Worm (Caenorhabditis elegans) whole organism, L4 larva: ENCODE results near the gene syd-2.

ENCODE experiments used
- ZK337.2 ChIP-seq: fragments of 200-800 bp; sonication (Bioruptor generic); IDR thresholded peaks from 2 replicates; pipeline ENCODE4 v1.3.6; 2022; ENCODE audit warnings: missing genetic modification reagents, missing genetic modification characterization, missing compliant biosample characterization
- ama-1 ChIP-seq: fragments of 150-350 bp; optimal IDR thresholded peaks from 2 replicates; lab custom pipeline; 2014; ENCODE audit warnings: inconsistent platforms, mixed read lengths
- ceh-82 ChIP-seq: sonication (generic microtip); optimal IDR thresholded peaks from 2 replicates; lab custom pipeline; 2017; ENCODE audit warnings: missing biosample characterization, missing genetic modification characterization
- nhr-25 ChIP-seq: sonication (generic microtip); optimal IDR thresholded peaks from 2 replicates; lab custom pipeline; 2017; ENCODE audit warnings: missing genetic modification characterization, mild to moderate bottlenecking, missing compliant biosample characterization, antibody characterized with exemption, moderate library complexity, borderline replicate concordance; ENCODE audit not compliant: insufficient read depth
- snpc-4 ChIP-seq: fragments of 150-350 bp; optimal IDR thresholded peaks from 2 replicates; lab custom pipeline; 2014; ENCODE audit warnings: missing biosample characterization, missing genetic modification characterization
- spr-1 ChIP-seq: sonication (generic microtip); optimal IDR thresholded peaks from 2 replicates; lab custom pipeline; 2016; ENCODE audit warnings: mild to moderate bottlenecking, missing genetic modification characterization, missing compliant biosample characterization
- unc-62 ChIP-seq, 3 experiments: fragments of 150-350 bp in 1 of 3; sonication (generic microtip); optimal IDR thresholded peaks in 2 of 3; peaks in 1 of 3; 1 replicate in 1 of 3; 2 replicates in 2 of 3; lab custom pipeline; 2014 to 2017; ENCODE audit warnings: missing biosample characterization in 3 of 3, missing genetic modification characterization in 3 of 3, missing genetic modification reagents in 3 of 3, missing genotype in 1 of 3
- vab-7 ChIP-seq: fragments of 200-800 bp; sonication (Bioruptor generic); IDR thresholded peaks from 2 replicates; pipeline ENCODE4 v1.3.6; 2022; ENCODE audit warnings: missing genetic modification reagents, missing genetic modification characterization, missing compliant biosample characterization
- ztf-11 ChIP-seq: fragments of 150-350 bp; optimal IDR thresholded peaks from 2 replicates; lab custom pipeline; 2014; ENCODE audit warnings: missing biosample characterization, missing genetic modification characterization

- TF ChIP-seq unc-62 (GFP tag; optimal IDR thresholded peaks at IDR 0.05 in 1 of 2; lab: Kevin White, UChicago) (no peak), unc-62 (tag; optimal IDR thresholded peaks at IDR 0.05; lab: Kevin White, UChicago) (no peak), vab-7 (GFP tag; lab: Robert Waterston, UW) (no peak), snpc-4 (tag; lab: Kevin White, UChicago) (no peak), ztf-11 (tag; lab: Kevin White, UChicago) (no peak), nhr-25 (tag; lab: Kevin White, UChicago) (no peak), ZK337.2 (GFP tag; lab: Robert Waterston, UW) (no peak), ama-1 (no peak), spr-1 (no peak), ceh-82 (tag; lab: Kevin White, UChicago) (no peak)
Observed at ce11 chrX:10514056-10514455, 41.0 kb downstream of the syd-2 start.
